Worm (Caenorhabditis elegans) whole organism, late embryonic: Measurements from ENCODE around the gene C34F6.10.

Source experiments
- C08G9.2 ChIP-seq: sonication (generic microtip); optimal IDR thresholded peaks from 2 replicates; lab custom pipeline; 2016; ENCODE audit warnings: mild to moderate bottlenecking, missing genetic modification characterization, moderate library complexity, missing compliant biosample characterization
- F13H6.1 ChIP-seq: sonication (generic microtip); optimal IDR thresholded peaks from 2 replicates; lab custom pipeline; 2016; ENCODE audit warnings: missing genetic modification characterization, missing compliant biosample characterization
- K02D7.2 ChIP-seq: sonication (generic microtip); optimal IDR thresholded peaks from 2 replicates; lab custom pipeline; 2017; ENCODE audit warnings: mild to moderate bottlenecking, missing genetic modification characterization, missing compliant biosample characterization
- K09A11.1 ChIP-seq: sonication (generic microtip); optimal IDR thresholded peaks from 2 replicates; lab custom pipeline; 2017; ENCODE audit warnings: antibody characterized with exemption, mild to moderate bottlenecking, missing genetic modification characterization, missing compliant biosample characterization; ENCODE audit not compliant: insufficient read depth
- T23F11.4 ChIP-seq: fragments of 200-800 bp; sonication (Bioruptor generic); optimal IDR thresholded peaks from 2 replicates; lab custom pipeline; 2018; ENCODE audit warnings: mild to moderate bottlenecking, missing genetic modification characterization, missing compliant biosample characterization
- Y22D7AL.16 ChIP-seq: sonication (generic microtip); optimal IDR thresholded peaks from 2 replicates; lab custom pipeline; 2016; ENCODE audit warnings: missing genetic modification characterization, missing compliant biosample characterization
- ahr-1 ChIP-seq: sonication (generic microtip); optimal IDR thresholded peaks from 2 replicates; lab custom pipeline; 2016; ENCODE audit warnings: missing genetic modification characterization, missing compliant biosample characterization
- ama-1 ChIP-seq: fragments of 150-350 bp; optimal IDR thresholded peaks from 2 replicates; lab custom pipeline; 2014
- ceh-19 ChIP-seq: fragments of 200-800 bp; sonication (Bioruptor generic); optimal IDR thresholded peaks from 2 replicates; lab custom pipeline; 2018; ENCODE audit warnings: mild to moderate bottlenecking, missing genetic modification characterization, missing compliant biosample characterization
- ceh-2 ChIP-seq: sonication (generic microtip); optimal IDR thresholded peaks from 2 replicates; lab custom pipeline; 2016; ENCODE audit warnings: missing genotype, missing genetic modification characterization, missing compliant biosample characterization
- ceh-22 ChIP-seq: sonication (generic microtip); optimal IDR thresholded peaks from 2 replicates; lab custom pipeline; 2017; ENCODE audit warnings: missing biosample characterization, missing genetic modification characterization
- ceh-30 ChIP-seq: fragments of 150-350 bp; optimal IDR thresholded peaks from 2 replicates; lab custom pipeline; 2014; ENCODE audit warnings: missing biosample characterization, missing genetic modification characterization
- ceh-31 ChIP-seq: sonication (generic microtip); optimal IDR thresholded peaks from 2 replicates; lab custom pipeline; 2016; ENCODE audit warnings: missing genetic modification characterization, missing compliant biosample characterization
- ceh-34 ChIP-seq: sonication (generic microtip); optimal IDR thresholded peaks from 2 replicates; lab custom pipeline; 2016; ENCODE audit warnings: mild to moderate bottlenecking, missing genetic modification characterization, missing compliant biosample characterization
- ceh-45 ChIP-seq: fragments of 200-800 bp; sonication (Bioruptor generic); IDR thresholded peaks from 2 replicates; pipeline ENCODE4 v1.3.6; 2022; ENCODE audit warnings: missing genetic modification reagents, missing genetic modification characterization, missing compliant biosample characterization
- ceh-48 ChIP-seq: sonication (generic microtip); optimal IDR thresholded peaks from 2 replicates; lab custom pipeline; 2016; ENCODE audit warnings: missing genetic modification characterization, inconsistent platforms, missing compliant biosample characterization
- ceh-9 ChIP-seq: sonication (generic microtip); optimal IDR thresholded peaks from 2 replicates; lab custom pipeline; 2016; ENCODE audit warnings: mild to moderate bottlenecking, missing genetic modification characterization, inconsistent platforms, missing compliant biosample characterization
- che-1 ChIP-seq: sonication (generic microtip); optimal IDR thresholded peaks from 2 replicates; lab custom pipeline; 2016; ENCODE audit warnings: mild to moderate bottlenecking, missing genetic modification characterization, missing compliant biosample characterization
- elt-2 ChIP-seq: sonication (generic microtip); optimal IDR thresholded peaks from 2 replicates; lab custom pipeline; 2016; ENCODE audit warnings: missing genetic modification reagents, missing genetic modification characterization, missing compliant biosample characterization
- fkh-10 ChIP-seq: fragments of 150-350 bp; optimal IDR thresholded peaks from 2 replicates; lab custom pipeline; 2014; ENCODE audit warnings: missing biosample characterization, missing genetic modification reagents, missing genetic modification characterization
- hlh-6 ChIP-seq: sonication (generic microtip); optimal IDR thresholded peaks from 2 replicates; lab custom pipeline; 2016; ENCODE audit warnings: missing genotype, missing genetic modification characterization, missing compliant biosample characterization
- hlh-8 ChIP-seq: sonication (generic microtip); optimal IDR thresholded peaks from 2 replicates; lab custom pipeline; 2016; ENCODE audit warnings: missing genotype, missing genetic modification characterization, missing compliant biosample characterization
- lim-6 ChIP-seq: sonication (generic microtip); optimal IDR thresholded peaks from 2 replicates; lab custom pipeline; 2016; ENCODE audit warnings: missing genetic modification characterization, missing compliant biosample characterization
- mec-3 ChIP-seq: sonication (generic microtip); optimal IDR thresholded peaks from 2 replicates; lab custom pipeline; 2016; ENCODE audit warnings: borderline replicate concordance, missing genetic modification characterization, missing compliant biosample characterization
- nfya-1 ChIP-seq: sonication (generic microtip); optimal IDR thresholded peaks from 2 replicates; lab custom pipeline; 2017; ENCODE audit warnings: missing genetic modification characterization, mild to moderate bottlenecking, missing compliant biosample characterization, antibody characterized with exemption, moderate library complexity
- npax-4 ChIP-seq: sonication (generic microtip); optimal IDR thresholded peaks from 2 replicates; lab custom pipeline; 2016; ENCODE audit warnings: missing genetic modification characterization, missing compliant biosample characterization
- pax-1 ChIP-seq: fragments of 150-350 bp; optimal IDR thresholded peaks from 2 replicates; lab custom pipeline; 2014; ENCODE audit warnings: missing biosample characterization, missing genetic modification characterization
- pha-2 ChIP-seq: sonication (generic microtip); optimal IDR thresholded peaks from 2 replicates; lab custom pipeline; 2017; ENCODE audit warnings: mild to moderate bottlenecking, missing genetic modification characterization, missing compliant biosample characterization
- sdc-2 ChIP-seq: sonication (generic microtip); optimal IDR thresholded peaks from 2 replicates; lab custom pipeline; 2016; ENCODE audit warnings: missing genotype, missing genetic modification characterization, missing compliant biosample characterization
- sox-2 ChIP-seq: fragments of 200-800 bp; sonication (Bioruptor generic); IDR thresholded peaks from 2 replicates; pipeline ENCODE4 v1.3.6; 2022; ENCODE audit warnings: missing genetic modification reagents, missing genetic modification characterization, missing compliant biosample characterization
- sox-4 ChIP-seq: sonication (generic microtip); optimal IDR thresholded peaks from 2 replicates; lab custom pipeline; 2017; ENCODE audit warnings: mild to moderate bottlenecking, missing genetic modification characterization, inconsistent platforms, missing compliant biosample characterization
- tbx-2 ChIP-seq: sonication (generic microtip); optimal IDR thresholded peaks from 2 replicates; lab custom pipeline; 2016; ENCODE audit warnings: missing genetic modification characterization, missing compliant biosample characterization
- tbx-7 ChIP-seq: sonication (generic microtip); optimal IDR thresholded peaks from 2 replicates; lab custom pipeline; 2016; ENCODE audit warnings: missing genotype, missing genetic modification characterization, missing compliant biosample characterization
- unc-42 ChIP-seq: sonication (generic microtip); optimal IDR thresholded peaks from 2 replicates; lab custom pipeline; 2016; ENCODE audit warnings: missing genotype, missing genetic modification characterization, missing compliant biosample characterization
- unc-55 ChIP-seq: sonication (generic microtip); optimal IDR thresholded peaks from 2 replicates; lab custom pipeline; 2017; ENCODE audit warnings: missing biosample characterization, missing genetic modification reagents, missing genetic modification characterization
- zip-5 ChIP-seq: sonication (generic microtip); optimal IDR thresholded peaks from 2 replicates; lab custom pipeline; 2016; ENCODE audit warnings: missing genetic modification characterization, missing compliant biosample characterization
- ztf-16 ChIP-seq: sonication (generic microtip); optimal IDR thresholded peaks from 2 replicates; lab custom pipeline; 2017; ENCODE audit warnings: missing genetic modification characterization, missing compliant biosample characterization

C34F6.10 gene

DNA sequence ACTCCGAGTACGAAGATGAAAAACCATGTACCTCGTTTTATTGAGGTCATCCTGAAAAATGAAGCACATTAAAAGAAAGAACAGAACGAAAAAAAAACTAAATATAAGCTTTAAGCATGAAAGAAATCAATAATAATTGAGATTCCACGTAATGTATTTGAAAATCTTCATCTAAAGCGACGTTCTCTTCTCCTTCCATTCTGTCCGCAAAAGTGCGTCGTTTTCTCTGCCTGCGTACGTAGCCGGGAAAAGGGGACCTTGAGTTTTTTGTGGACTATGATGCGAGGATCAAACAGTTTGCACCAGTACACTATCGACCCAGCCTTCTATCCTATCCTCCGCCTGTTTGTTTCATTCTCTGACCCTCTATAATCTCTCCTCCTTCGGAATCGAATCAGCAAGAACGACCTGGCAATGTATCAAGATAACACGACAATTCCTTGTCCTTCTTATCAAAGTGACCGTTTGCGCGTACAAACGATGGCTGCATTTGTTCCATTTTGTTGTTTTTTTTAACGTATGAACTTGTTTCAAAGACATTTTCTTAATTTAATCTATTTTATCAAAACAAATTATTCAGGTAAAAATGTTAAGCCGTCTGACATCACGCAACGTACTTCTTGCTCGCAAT, 24.9 kb downstream of the C34F6.10 start, which contains the start of the genes C34F6.7 and idh-2:
Gene C34F6.7 (minus strand): TSS at position 51 of the 631 bp plus-strand sequence.
Gene idh-2 (plus strand): TSS at position 581 of the 631 bp plus-strand sequence.
- no peak for TF ChIP-seq zip-5 (tag; lab: Kevin White, UChicago)
- TF ChIP-seq ceh-9 (tag; lab: Kevin White, UChicago), result no peak
- no peak for TF ChIP-seq tbx-7 (tag; lab: Kevin White, UChicago)
- TF ChIP-seq K02D7.2, result no peak
- peak; percentile 29 for TF ChIP-seq nfya-1 (tag; lab: Kevin White, UChicago)
- no peak for TF ChIP-seq sox-2 (GFP tag; lab: Robert Waterston, UW)
- no peak for TF ChIP-seq hlh-8 (tag; lab: Kevin White, UChicago)
- no peak for TF ChIP-seq C08G9.2 (tag; lab: Kevin White, UChicago)
- TF ChIP-seq elt-2 (tag; lab: Kevin White, UChicago), result peak; percentile 68

DNA sequence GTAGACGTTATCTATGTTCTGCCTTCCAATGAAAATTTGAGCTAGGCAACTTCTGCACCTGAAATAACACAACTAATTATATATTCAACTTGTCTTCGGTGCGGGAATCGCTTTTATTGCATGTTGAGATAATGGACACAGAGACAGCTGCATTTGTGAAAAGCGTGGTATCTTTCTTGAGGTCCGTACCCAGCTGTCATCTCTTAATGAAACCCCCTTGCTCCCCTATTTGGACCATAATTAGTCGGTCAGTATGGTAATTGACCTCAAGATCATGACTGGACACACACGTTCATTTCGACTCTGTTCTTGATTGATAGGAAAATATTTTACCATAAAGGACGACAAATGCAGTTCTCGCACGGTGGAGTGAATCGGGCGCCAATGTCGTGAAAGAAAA, 29.1 kb downstream of the C34F6.10 start:
- no peak for TF ChIP-seq T23F11.4 (GFP tag; lab: Kevin White, UChicago)
- no peak for TF ChIP-seq pax-1 (tag; lab: Kevin White, UChicago)
- no peak for TF ChIP-seq K09A11.1 (tag; lab: Kevin White, UChicago)
- no peak for TF ChIP-seq ama-1 (lab: Kevin White, UChicago)
- no peak for TF ChIP-seq npax-4 (tag; lab: Kevin White, UChicago)
- no peak for TF ChIP-seq F13H6.1 (tag; lab: Kevin White, UChicago)
- peak; percentile 15 for TF ChIP-seq ceh-31 (tag; lab: Kevin White, UChicago)
- TF ChIP-seq unc-42 (tag; lab: Kevin White, UChicago), result peak; percentile 3
- TF ChIP-seq ahr-1 (tag; lab: Kevin White, UChicago), result no peak
- TF ChIP-seq tbx-7 (tag; lab: Kevin White, UChicago), result no peak
- TF ChIP-seq ceh-30, result no peak
- no peak for TF ChIP-seq ceh-45 (GFP tag; lab: Robert Waterston, UW)

DNA sequence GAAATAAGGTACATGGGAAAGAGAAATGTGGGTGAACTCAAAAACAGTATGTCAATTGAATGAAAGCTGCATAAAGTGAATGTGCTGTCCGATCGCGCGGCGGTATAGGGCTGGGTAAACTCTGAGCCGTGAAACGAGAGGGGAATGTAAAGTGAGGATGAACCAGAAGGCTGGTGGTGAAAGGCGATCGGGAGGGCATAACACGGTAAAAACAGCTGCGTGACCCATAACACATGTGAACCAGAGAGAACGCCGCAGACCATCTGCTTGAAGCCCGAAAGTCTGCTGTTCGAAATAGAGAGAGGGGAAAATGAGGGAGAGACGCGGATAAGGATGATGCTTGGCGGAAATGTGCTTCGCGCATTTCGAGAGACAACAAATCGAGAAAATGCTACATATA, 30.0 kb downstream of the C34F6.10 start:
- no peak for TF ChIP-seq nfya-1 (tag; lab: Kevin White, UChicago)
- no peak for TF ChIP-seq unc-55 (GFP tag; lab: Kevin White, UChicago)
- TF ChIP-seq ceh-48, result no peak
- TF ChIP-seq hlh-8 (tag; lab: Kevin White, UChicago), result peak; percentile 45
- TF ChIP-seq ceh-2 (tag; lab: Kevin White, UChicago), result no peak
- no peak for TF ChIP-seq ceh-22 (tag; lab: Kevin White, UChicago)
- peak; percentile 6 for TF ChIP-seq tbx-2 (tag; lab: Kevin White, UChicago)
- peak; percentile 26 for TF ChIP-seq sdc-2 (tag; lab: Kevin White, UChicago)
- TF ChIP-seq ztf-16 (tag; lab: Kevin White, UChicago), result no peak
- TF ChIP-seq hlh-6, result peak; percentile 23
- no peak for TF ChIP-seq sox-4 (tag; lab: Kevin White, UChicago)
- no peak for TF ChIP-seq T23F11.4 (GFP tag; lab: Kevin White, UChicago)
- TF ChIP-seq lim-6 (tag; lab: Kevin White, UChicago), result no peak
- no peak for TF ChIP-seq zip-5 (tag; lab: Kevin White, UChicago)
- TF ChIP-seq ceh-31 (tag; lab: Kevin White, UChicago), result no peak
- TF ChIP-seq mec-3 (tag; lab: Kevin White, UChicago), result no peak
- TF ChIP-seq Y22D7AL.16, result no peak
- no peak for TF ChIP-seq fkh-10 (GFP tag; lab: Kevin White, UChicago)
- peak; percentile 45 for TF ChIP-seq ceh-34 (tag; lab: Kevin White, UChicago)
- no peak for TF ChIP-seq pha-2 (tag; lab: Kevin White, UChicago)
- TF ChIP-seq che-1 (tag; lab: Kevin White, UChicago), result no peak
- TF ChIP-seq ceh-19, result no peak
